Worm (Caenorhabditis elegans) whole organism, L1 larva: Measurements from ENCODE around the gene unc-84.

ENCODE experiments used
- ama-1 ChIP-seq: fragments of 150-350 bp; optimal IDR thresholded peaks from 2 replicates; lab custom pipeline; 2014
- dpl-1 ChIP-seq, 3 experiments: fragments of 150-350 bp in 2 of 3; sonication (generic microtip) in 1 of 3; optimal IDR thresholded peaks; 2 replicates each; lab custom pipeline; 2014 to 2017; ENCODE audit warnings: missing biosample characterization in 3 of 3, missing genetic modification characterization in 3 of 3, missing genetic modification reagents in 3 of 3
- nhr-237 ChIP-seq: fragments of 150-350 bp; optimal IDR thresholded peaks from 2 replicates; lab custom pipeline; 2014; ENCODE audit warnings: missing biosample characterization, missing genetic modification characterization
- tbx-2 ChIP-seq: sonication (generic microtip); optimal IDR thresholded peaks from 2 replicates; lab custom pipeline; 2016; ENCODE audit warnings: missing genetic modification characterization, missing compliant biosample characterization

DNA sequence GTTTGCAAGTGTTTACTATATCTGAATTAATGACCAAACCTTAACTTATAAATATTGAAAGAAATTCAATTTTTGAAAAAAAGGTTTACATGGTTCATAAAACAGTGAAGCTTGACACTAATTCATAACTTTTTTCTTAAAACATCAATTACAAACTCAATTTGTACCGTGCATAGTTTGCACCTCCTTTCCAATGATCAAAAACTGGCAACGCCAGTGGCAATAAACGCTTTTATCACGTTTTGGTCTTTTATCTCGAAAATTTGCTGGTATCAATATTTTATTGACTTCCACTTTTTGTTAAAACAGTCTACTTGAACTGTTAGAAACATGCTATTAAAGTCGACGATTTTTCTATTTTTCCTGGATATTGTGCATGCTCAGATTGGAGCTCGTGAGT is 6.1 kb upstream of the unc-84 start, which contains the start of gene F54B11.11:
- TF ChIP-seq dpl-1 (GFP tag; optimal IDR thresholded peaks at IDR 0.05; lab: Kevin White, UChicago): no peak
- no peak for TF ChIP-seq tbx-2 (tag; lab: Kevin White, UChicago)
- no peak for TF ChIP-seq nhr-237
- TF ChIP-seq ama-1: no peak
